Worm (Caenorhabditis elegans): ENCODE results near the gene enu-3.5.

The enu-3.5 gene

DNA sequence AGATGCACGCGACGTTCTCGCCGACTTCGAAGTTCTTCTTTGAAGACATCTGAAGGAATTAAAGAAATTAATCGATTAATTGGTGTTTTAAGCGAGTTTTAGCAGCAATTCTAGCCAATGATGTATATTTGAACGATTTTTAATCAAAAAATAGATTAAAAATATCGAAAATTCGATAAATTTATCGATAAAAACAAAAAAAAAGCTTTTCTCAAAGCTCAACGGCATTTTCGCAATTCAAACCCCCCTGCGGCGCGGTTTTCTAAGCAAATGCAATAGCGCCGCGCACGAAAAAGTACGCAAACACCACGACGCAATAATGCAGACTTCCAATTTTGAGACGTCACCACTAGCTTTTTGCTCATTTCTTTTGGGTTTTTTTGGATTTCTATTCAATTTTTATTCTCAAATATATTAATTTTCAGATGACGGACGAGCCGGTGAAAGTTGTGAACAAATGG, 3.4 kb upstream of the enu-3.5 start, which contains the start of the genes mrg-1 and spcs-2 (continued):
- peak; percentile 91 for TF ChIP-seq unc-86 (tag; optimal IDR thresholded peaks at IDR 0.05)
- peak; percentile 94 for TF ChIP-seq nhr-71 (tag; optimal IDR thresholded peaks at IDR 0.05)
- TF ChIP-seq pqm-1 (tag; optimal IDR thresholded peaks at IDR 0.05): no peak
- peak; percentile 69 for TF ChIP-seq lin-39 (tag; optimal IDR thresholded peaks at IDR 0.05)
- TF ChIP-seq vab-15 (tag; optimal IDR thresholded peaks at IDR 0.05): no peak
- TF ChIP-seq sptf-1 (tag; optimal IDR thresholded peaks at IDR 0.05): no peak
- TF ChIP-seq zag-1 (tag; optimal IDR thresholded peaks at IDR 0.05): peak; percentile 33
- TF ChIP-seq isw-1 (GFP tag; IDR thresholded peaks at IDR 0.05): peak; percentile 84
- peak; percentile 78 for TF ChIP-seq grh-1 (GFP tag; IDR thresholded peaks at IDR 0.05)
- no peak for TF ChIP-seq hlh-4 (tag; optimal IDR thresholded peaks at IDR 0.05)
- TF ChIP-seq tbx-2 (tag; optimal IDR thresholded peaks at IDR 0.05): peak; percentile 92
- TF ChIP-seq elt-3 (tag; optimal IDR thresholded peaks at IDR 0.05): peak in 3 of 6 experiments; percentile 33 to 62 (median 59)
- no peak for TF ChIP-seq mef-2 (tag; optimal IDR thresholded peaks at IDR 0.05)
- TF ChIP-seq ceh-63 (GFP tag; optimal IDR thresholded peaks at IDR 0.05): no peak
- peak; percentile 11 for TF ChIP-seq aly-2 (tag; optimal IDR thresholded peaks at IDR 0.05)
- TF ChIP-seq lin-35 (GFP tag; optimal IDR thresholded peaks at IDR 0.05): peak; percentile 85 to 92
- peak; percentile 91 to 93 for TF ChIP-seq lsy-2 (tag; optimal IDR thresholded peaks at IDR 0.05)
- peak; percentile 93 for TF ChIP-seq nhr-47 (tag; optimal IDR thresholded peaks at IDR 0.05)
- peak; percentile 97 for TF ChIP-seq xbp-1 (tag; optimal IDR thresholded peaks at IDR 0.05)
- peak; percentile 26 for TF ChIP-seq aha-1 (tag; optimal IDR thresholded peaks at IDR 0.05)
- no peak for TF ChIP-seq ceh-90 (tag; optimal IDR thresholded peaks at IDR 0.05)
- TF ChIP-seq nhr-12 (tag; optimal IDR thresholded peaks at IDR 0.05): no peak
- peak; percentile 78 for TF ChIP-seq sox-4 (tag; optimal IDR thresholded peaks at IDR 0.05)
- peak; percentile 73 for TF ChIP-seq nhr-77 (tag; optimal IDR thresholded peaks at IDR 0.05)
- no peak for TF ChIP-seq tlp-1 (tag; optimal IDR thresholded peaks at IDR 0.05)
- peak; percentile 87 for TF ChIP-seq lin-14 (GFP tag; optimal IDR thresholded peaks at IDR 0.05)
- TF ChIP-seq rnt-1 (tag; optimal IDR thresholded peaks at IDR 0.05): peak; percentile 96
- TF ChIP-seq snpc-4 (tag; optimal IDR thresholded peaks at IDR 0.05): peak; percentile 70
- no peak for TF ChIP-seq hlh-17 (GFP tag; optimal IDR thresholded peaks at IDR 0.05; ENCODE audit: borderline replicate concordance)
- TF ChIP-seq nhr-85 (tag): peak; percentile 88
- TF ChIP-seq alr-1 (tag; optimal IDR thresholded peaks at IDR 0.05; ENCODE audit: borderline replicate concordance): no peak
- peak; percentile 88 for TF ChIP-seq skn-1 (tag; optimal IDR thresholded peaks at IDR 0.05)
- TF ChIP-seq egl-13 (tag; optimal IDR thresholded peaks at IDR 0.05): peak; percentile 76
- TF ChIP-seq swsn-7 (tag; optimal IDR thresholded peaks at IDR 0.05): peak; percentile 94
- peak; percentile 66 for TF ChIP-seq ceh-88 (GFP tag; IDR thresholded peaks at IDR 0.05)
- peak; percentile 86 for TF ChIP-seq unc-130 (tag; optimal IDR thresholded peaks at IDR 0.05)
- TF ChIP-seq lin-13 (GFP tag; optimal IDR thresholded peaks at IDR 0.05): peak; percentile 88
- peak; percentile 93 for TF ChIP-seq nhr-90 (tag; optimal IDR thresholded peaks at IDR 0.05; ENCODE audit: poor library complexity)
- TF ChIP-seq zip-4 (GFP tag; optimal IDR thresholded peaks at IDR 0.05): peak; percentile 71
- peak in 1 of 2 experiments; percentile 92 for TF ChIP-seq ztf-11 (tag; optimal IDR thresholded peaks at IDR 0.05)
- peak; percentile 80 to 89 (median 87) for TF ChIP-seq dpl-1 (GFP tag; optimal IDR thresholded peaks at IDR 0.05)
- TF ChIP-seq sup-37 (GFP tag; optimal IDR thresholded peaks at IDR 0.05): peak; percentile 49

DNA sequence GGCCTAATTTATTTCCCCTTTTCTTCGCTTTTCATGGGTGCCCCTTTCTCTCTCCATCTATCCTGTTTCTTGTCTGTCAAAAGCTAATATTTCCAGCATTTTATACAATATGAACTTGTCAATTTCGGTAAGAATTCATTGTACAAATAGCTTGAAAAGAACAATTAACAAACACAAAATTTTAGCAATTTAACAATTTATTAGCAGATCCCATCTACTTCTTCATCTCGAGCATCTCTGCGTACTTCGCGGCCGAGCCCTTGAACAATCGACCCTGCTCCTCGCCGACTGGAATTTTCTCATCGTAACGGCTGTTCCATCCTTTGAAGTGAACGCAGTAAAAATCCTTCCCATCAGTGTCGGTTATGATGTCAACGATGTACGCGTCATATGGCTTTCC, 2.3 kb upstream of the enu-3.5 start:
- TF ChIP-seq dsc-1 (tag; optimal IDR thresholded peaks at IDR 0.05) (no peak), zag-1 (tag; optimal IDR thresholded peaks at IDR 0.05) (no peak), lsy-2 (tag; optimal IDR thresholded peaks at IDR 0.05) (no peak), blmp-1 (tag; optimal IDR thresholded peaks at IDR 0.05) (no peak), nhr-90 (tag; optimal IDR thresholded peaks at IDR 0.05; ENCODE audit: poor library complexity) (no peak), lin-39 (tag; optimal IDR thresholded peaks at IDR 0.05) (no peak), fos-1 (tag; optimal IDR thresholded peaks at IDR 0.05) (no peak), pqm-1 (tag; optimal IDR thresholded peaks at IDR 0.05) (no peak), skn-1 (tag; optimal IDR thresholded peaks at IDR 0.05) (no peak), efl-1 (optimal IDR thresholded peaks at IDR 0.05) (no peak), efl-1 (GFP tag; optimal IDR thresholded peaks at IDR 0.05 in 1 of 2) (no peak), egl-27 (tag; optimal IDR thresholded peaks at IDR 0.05) (no peak), efl-3 (GFP tag; optimal IDR thresholded peaks at IDR 0.05) (no peak), fkh-10 (GFP tag; optimal IDR thresholded peaks at IDR 0.05) (no peak)

Data from whole organism, L1 larva.